Worm (Caenorhabditis elegans): Measurements from ENCODE around the gene Y54F10AM.15.
A peak's percentile ranks its signal among the peaks of the same experiment; 100 is the strongest.

Gene Y54F10AM.15

DNA sequence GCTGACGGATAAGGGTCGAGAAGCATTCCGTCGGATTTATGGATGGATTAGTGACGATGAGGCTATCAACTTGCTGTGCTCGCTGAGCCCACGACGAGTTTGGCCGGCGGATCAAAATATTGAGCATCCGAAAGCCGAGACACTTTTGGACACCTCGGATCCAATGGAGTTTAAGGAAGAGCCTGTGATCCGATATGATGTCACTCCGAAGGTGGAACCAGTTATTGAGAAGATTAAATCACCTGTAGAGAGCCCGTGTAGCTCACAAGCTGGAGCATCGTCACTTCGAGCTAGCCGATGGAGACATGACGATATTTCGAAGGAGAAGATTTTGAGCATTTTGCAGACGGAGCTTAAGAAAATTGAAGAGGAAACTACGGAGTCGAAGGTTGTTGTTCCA, 12.0 kb upstream of the Y54F10AM.15 start:
- TF ChIP-seq flt-1 (GFP tag; IDR thresholded peaks at IDR 0.05), result no peak
- TF ChIP-seq sea-1 (GFP tag; conservative IDR thresholded peaks at IDR 0.05), result no peak
- TF ChIP-seq F13C5.2 (tag; optimal IDR thresholded peaks at IDR 0.05), result no peak

DNA sequence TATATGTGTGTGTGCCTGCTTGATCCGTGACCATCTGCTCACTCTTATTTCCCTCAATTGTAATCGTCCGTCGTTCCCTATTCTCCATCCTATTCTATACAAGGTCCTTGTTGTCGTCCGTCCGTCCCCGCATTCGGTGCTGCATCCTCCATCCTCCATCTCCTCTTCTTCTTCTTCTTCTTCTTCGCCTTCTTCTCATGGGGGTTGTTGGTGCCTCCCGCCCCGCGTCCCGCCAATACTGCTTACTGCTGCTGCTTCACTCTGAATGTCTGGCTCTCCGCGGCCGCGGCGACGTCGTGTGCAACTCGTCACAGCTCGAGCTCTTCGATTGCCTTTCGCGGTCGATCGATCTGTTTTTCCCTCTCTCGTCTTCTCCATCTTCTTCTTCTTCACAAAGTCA, 6.6 kb upstream of the Y54F10AM.15 start:
- TF ChIP-seq hmg-4 (GFP tag; optimal IDR thresholded peaks at IDR 0.05) (no peak), aly-1 (tag; optimal IDR thresholded peaks at IDR 0.05) (no peak), ceh-13 (GFP tag; optimal IDR thresholded peaks at IDR 0.05) (no peak), tbx-11 (GFP tag; IDR thresholded peaks at IDR 0.05) (no peak), tbx-37 (GFP tag; conservative IDR thresholded peaks at IDR 0.05) (no peak), ceh-36 (tag; optimal IDR thresholded peaks at IDR 0.05) (no peak), tra-4 (tag; optimal IDR thresholded peaks at IDR 0.05) (no peak), hnd-1 (tag; optimal IDR thresholded peaks at IDR 0.05) (no peak), B0310.2 (tag; optimal IDR thresholded peaks at IDR 0.05) (no peak), sea-1 (GFP tag; conservative IDR thresholded peaks at IDR 0.05) (no peak), ets-7 (tag; optimal IDR thresholded peaks at IDR 0.05) (no peak), scrt-1 (GFP tag; IDR thresholded peaks at IDR 0.05) (no peak), F13C5.2 (tag; optimal IDR thresholded peaks at IDR 0.05) (no peak), ama-1 (optimal IDR thresholded peaks at IDR 0.05) (no peak), hmbx-1 (tag; optimal IDR thresholded peaks at IDR 0.05) (no peak), flt-1 (GFP tag; IDR thresholded peaks at IDR 0.05) (no peak), pes-1 (GFP tag; IDR thresholded peaks at IDR 0.05) (no peak)

ce11 chrIII:2532716-2533115, 4.2 kb upstream of the Y54F10AM.15 start:
- no peak for TF ChIP-seq pes-1 (GFP tag; IDR thresholded peaks at IDR 0.05)
- no peak for TF ChIP-seq hmg-4 (GFP tag; optimal IDR thresholded peaks at IDR 0.05)
- TF ChIP-seq ceh-36 (tag; optimal IDR thresholded peaks at IDR 0.05), result peak; percentile 26
- TF ChIP-seq sea-1 (GFP tag; conservative IDR thresholded peaks at IDR 0.05), result 0 out of 2 replicates have a peak, but pooled peaks have one; percentile 6
- peak; percentile 64 for TF ChIP-seq ets-7 (tag; optimal IDR thresholded peaks at IDR 0.05)

ce11 chrIII:2530313-2530712, 1.8 kb upstream of the Y54F10AM.15 start, which contains the start of gene cone-1:
Gene cone-1 (plus strand): TSS chrIII:2530613.
- TF ChIP-seq ceh-36 (tag; optimal IDR thresholded peaks at IDR 0.05) (no peak), tbx-11 (GFP tag; IDR thresholded peaks at IDR 0.05) (no peak), B0310.2 (tag; optimal IDR thresholded peaks at IDR 0.05) (no peak), hmbx-1 (tag; optimal IDR thresholded peaks at IDR 0.05) (no peak), sea-1 (GFP tag; conservative IDR thresholded peaks at IDR 0.05) (no peak), pes-1 (GFP tag; IDR thresholded peaks at IDR 0.05) (no peak), ceh-13 (GFP tag; optimal IDR thresholded peaks at IDR 0.05) (no peak), hnd-1 (tag; optimal IDR thresholded peaks at IDR 0.05) (no peak), tra-4 (tag; optimal IDR thresholded peaks at IDR 0.05) (no peak), scrt-1 (GFP tag; IDR thresholded peaks at IDR 0.05) (no peak), F13C5.2 (tag; optimal IDR thresholded peaks at IDR 0.05) (no peak), ets-7 (tag; optimal IDR thresholded peaks at IDR 0.05) (no peak), ama-1 (optimal IDR thresholded peaks at IDR 0.05) (no peak), hmg-4 (GFP tag; optimal IDR thresholded peaks at IDR 0.05) (no peak), tbx-37 (GFP tag; conservative IDR thresholded peaks at IDR 0.05) (no peak), flt-1 (GFP tag; IDR thresholded peaks at IDR 0.05) (no peak), aly-1 (tag; optimal IDR thresholded peaks at IDR 0.05) (no peak)

DNA sequence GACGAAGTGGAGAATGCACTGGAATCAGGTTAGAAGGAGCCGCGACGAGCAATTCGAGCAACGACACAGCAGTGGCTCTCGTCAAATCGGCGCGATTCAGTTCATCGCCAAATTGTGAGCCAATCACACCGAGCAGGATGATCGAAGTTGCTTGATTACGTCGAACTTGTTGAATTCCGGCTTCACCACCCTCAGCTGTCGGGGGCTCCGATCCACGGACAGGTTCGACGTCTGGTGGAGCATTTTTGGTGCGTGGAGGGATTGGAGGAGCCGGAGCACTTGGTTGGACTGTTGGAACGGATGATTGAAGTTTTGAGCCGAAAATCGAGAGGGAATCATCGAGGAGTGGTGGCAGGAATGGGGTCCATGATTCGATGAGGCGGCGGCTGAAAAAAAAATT, 13.0 kb downstream of the Y54F10AM.15 start:
- TF ChIP-seq tra-4 (tag; optimal IDR thresholded peaks at IDR 0.05), result no peak
- no peak for TF ChIP-seq hnd-1 (tag; optimal IDR thresholded peaks at IDR 0.05)
- TF ChIP-seq hmg-4 (GFP tag; optimal IDR thresholded peaks at IDR 0.05), result no peak
- no peak for TF ChIP-seq tbx-11 (GFP tag; IDR thresholded peaks at IDR 0.05)
- TF ChIP-seq aly-1 (tag; optimal IDR thresholded peaks at IDR 0.05), result no peak
- TF ChIP-seq flt-1 (GFP tag; IDR thresholded peaks at IDR 0.05), result no peak
- TF ChIP-seq ceh-36 (tag; optimal IDR thresholded peaks at IDR 0.05), result no peak
- no peak for TF ChIP-seq F13C5.2 (tag; optimal IDR thresholded peaks at IDR 0.05)
- no peak for TF ChIP-seq ets-7 (tag; optimal IDR thresholded peaks at IDR 0.05)
- TF ChIP-seq hmbx-1 (tag; optimal IDR thresholded peaks at IDR 0.05), result no peak
- TF ChIP-seq tbx-37 (GFP tag; conservative IDR thresholded peaks at IDR 0.05), result no peak
- no peak for TF ChIP-seq scrt-1 (GFP tag; IDR thresholded peaks at IDR 0.05)

ce11 chrIII:2508518-2508917, 20.0 kb downstream of the Y54F10AM.15 start, which contains the start of gene Y54F10AM.6:
Gene Y54F10AM.6 (plus strand): TSS chrIII:2508818.
- no peak for TF ChIP-seq hmg-4 (GFP tag; optimal IDR thresholded peaks at IDR 0.05)
- TF ChIP-seq ama-1 (optimal IDR thresholded peaks at IDR 0.05), result no peak
- no peak for TF ChIP-seq hnd-1 (tag; optimal IDR thresholded peaks at IDR 0.05)
- TF ChIP-seq aly-1 (tag; optimal IDR thresholded peaks at IDR 0.05), result no peak
- TF ChIP-seq ceh-13 (GFP tag; optimal IDR thresholded peaks at IDR 0.05), result no peak
- no peak for TF ChIP-seq F13C5.2 (tag; optimal IDR thresholded peaks at IDR 0.05)
- TF ChIP-seq hmbx-1 (tag; optimal IDR thresholded peaks at IDR 0.05), result no peak
- TF ChIP-seq scrt-1 (GFP tag; IDR thresholded peaks at IDR 0.05), result no peak
- no peak for TF ChIP-seq tbx-37 (GFP tag; conservative IDR thresholded peaks at IDR 0.05)
- no peak for TF ChIP-seq sea-1 (GFP tag; conservative IDR thresholded peaks at IDR 0.05)
- no peak for TF ChIP-seq pes-1 (GFP tag; IDR thresholded peaks at IDR 0.05)
- TF ChIP-seq ceh-36 (tag; optimal IDR thresholded peaks at IDR 0.05), result no peak
- no peak for TF ChIP-seq tbx-11 (GFP tag; IDR thresholded peaks at IDR 0.05)

DNA sequence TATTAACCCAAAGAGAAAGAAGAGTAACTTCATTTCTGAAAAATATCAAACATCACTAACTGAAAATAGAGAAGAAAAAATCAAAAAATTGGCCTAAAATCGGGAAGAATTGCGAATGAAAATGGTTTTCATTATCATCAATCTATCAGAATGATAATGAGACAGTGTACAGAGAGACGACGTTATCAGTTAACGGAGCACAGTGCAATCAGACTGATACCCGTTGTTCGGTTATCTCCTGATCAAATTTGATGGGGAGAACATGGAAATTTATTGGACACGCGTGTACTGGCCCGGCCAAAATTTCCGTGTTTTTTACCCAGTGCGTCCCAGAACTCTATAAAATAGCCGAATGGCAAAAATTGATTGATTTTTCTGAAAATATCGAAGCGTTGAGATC, 20.5 kb downstream of the Y54F10AM.15 start, which contains the start of gene Y54F10AM.8:
TSS of gene Y54F10AM.8 (minus strand) at position 35 of the 400 bp plus-strand sequence.
- TF ChIP-seq hmg-4 (GFP tag; optimal IDR thresholded peaks at IDR 0.05) (no peak), scrt-1 (GFP tag; IDR thresholded peaks at IDR 0.05) (no peak), B0310.2 (tag; optimal IDR thresholded peaks at IDR 0.05) (no peak), ets-7 (tag; optimal IDR thresholded peaks at IDR 0.05) (no peak), ceh-13 (GFP tag; optimal IDR thresholded peaks at IDR 0.05) (no peak), pes-1 (GFP tag; IDR thresholded peaks at IDR 0.05) (no peak), tbx-11 (GFP tag; IDR thresholded peaks at IDR 0.05) (no peak), sea-1 (GFP tag; conservative IDR thresholded peaks at IDR 0.05) (no peak), ama-1 (optimal IDR thresholded peaks at IDR 0.05) (no peak), F13C5.2 (tag; optimal IDR thresholded peaks at IDR 0.05) (no peak), aly-1 (tag; optimal IDR thresholded peaks at IDR 0.05) (no peak), tra-4 (tag; optimal IDR thresholded peaks at IDR 0.05) (no peak), flt-1 (GFP tag; IDR thresholded peaks at IDR 0.05) (no peak)
